Worm (Caenorhabditis elegans) whole organism, L1 larva: Measurements from ENCODE around the gene rps-25.

Source experiments
- C04F5.9 ChIP-seq: sonication (generic microtip); optimal IDR thresholded peaks from 2 replicates; lab custom pipeline; 2016; ENCODE audit warnings: missing genetic modification characterization, missing compliant biosample characterization
- aha-1 ChIP-seq: fragments of 150-350 bp; optimal IDR thresholded peaks from 2 replicates; lab custom pipeline; 2014; ENCODE audit warnings: missing biosample characterization, missing genetic modification characterization
- blmp-1 ChIP-seq: fragments of 150-350 bp; optimal IDR thresholded peaks from 2 replicates; lab custom pipeline; 2014; ENCODE audit warnings: missing biosample characterization, missing genetic modification characterization
- ceh-82 ChIP-seq, 3 experiments: fragments of 150-350 bp in 1 of 3; sonication (generic microtip) in 2 of 3; optimal IDR thresholded peaks; 2 replicates each; lab custom pipeline; 2014 to 2017; ENCODE audit warnings: missing biosample characterization in 3 of 3, missing genetic modification characterization in 3 of 3
- ces-1 ChIP-seq: fragments of 150-350 bp; optimal IDR thresholded peaks from 2 replicates; lab custom pipeline; 2014; ENCODE audit warnings: missing biosample characterization, missing genetic modification reagents, missing genetic modification characterization
- dpl-1 ChIP-seq, 3 experiments: fragments of 150-350 bp in 2 of 3; sonication (generic microtip) in 1 of 3; optimal IDR thresholded peaks; 2 replicates each; lab custom pipeline; 2014 to 2017; ENCODE audit warnings: missing biosample characterization in 3 of 3, missing genetic modification characterization in 3 of 3, missing genetic modification reagents in 3 of 3
- efl-1 ChIP-seq, 4 experiments: fragments of 150-350 bp; optimal IDR thresholded peaks in 3 of 4; peaks in 1 of 4; 1 replicate in 1 of 4; 2 replicates in 3 of 4; lab custom pipeline; 2014; ENCODE audit warnings: missing biosample characterization in 2 of 4, missing genetic modification characterization in 2 of 4, missing genetic modification reagents in 2 of 4
- efl-3 ChIP-seq: fragments of 200-800 bp; sonication (Bioruptor generic); optimal IDR thresholded peaks from 2 replicates; lab custom pipeline; 2018; ENCODE audit warnings: mild to moderate bottlenecking, missing genetic modification characterization, missing compliant biosample characterization
- egl-27 ChIP-seq, 2 experiments: fragments of 150-350 bp in 1 of 2; sonication (generic microtip); optimal IDR thresholded peaks; 3 replicates each; lab custom pipeline; 2017 to 2018; ENCODE audit warnings: missing biosample characterization in 2 of 2, missing genetic modification characterization in 2 of 2, missing genetic modification reagents in 2 of 2
- grh-1 ChIP-seq: fragments of 200-800 bp; sonication (Bioruptor generic); IDR thresholded peaks from 2 replicates; pipeline ENCODE4 v1.3.6; 2022; ENCODE audit warnings: missing genetic modification reagents, missing genetic modification characterization, missing compliant biosample characterization
- hpl-2 ChIP-seq: fragments of 150-350 bp; optimal IDR thresholded peaks from 2 replicates; lab custom pipeline; 2014; ENCODE audit warnings: missing biosample characterization, missing genetic modification reagents, missing genetic modification characterization
- isw-1 ChIP-seq: fragments of 200-800 bp; sonication (Bioruptor generic); IDR thresholded peaks from 2 replicates; pipeline ENCODE4 v1.3.6; 2022; ENCODE audit warnings: missing genetic modification characterization, missing compliant biosample characterization
- lin-14 ChIP-seq: fragments of 200-800 bp; sonication (Bioruptor generic); optimal IDR thresholded peaks from 2 replicates; lab custom pipeline; 2018; ENCODE audit warnings: mild to moderate bottlenecking, missing genetic modification characterization, moderate library complexity, missing compliant biosample characterization
- lin-15B ChIP-seq: fragments of 150-350 bp; sonication (generic microtip); optimal IDR thresholded peaks from 3 replicates; lab custom pipeline; 2014; ENCODE audit warnings: missing biosample characterization, missing genetic modification characterization
- lsy-2 ChIP-seq, 2 experiments: fragments of 150-350 bp; optimal IDR thresholded peaks; 2 replicates each; lab custom pipeline; 2014; ENCODE audit warnings: missing biosample characterization in 2 of 2, missing genetic modification characterization in 2 of 2
- mab-9 ChIP-seq: fragments of 200-800 bp; sonication (Bioruptor generic); IDR thresholded peaks from 2 replicates; pipeline ENCODE4 v1.3.6; 2022; ENCODE audit warnings: missing genetic modification reagents, missing genetic modification characterization, missing compliant biosample characterization
- nhr-12 ChIP-seq: sonication (generic microtip); optimal IDR thresholded peaks from 2 replicates; lab custom pipeline; 2017; ENCODE audit warnings: missing biosample characterization, missing genetic modification characterization
- nhr-19 ChIP-seq: fragments of 200-800 bp; sonication (Bioruptor generic); conservative IDR thresholded peaks from 2 replicates; pipeline ENCODE4 v1.3.6; 2022; ENCODE audit warnings: missing genetic modification characterization, missing compliant biosample characterization
- nhr-20 ChIP-seq: sonication (generic microtip); optimal IDR thresholded peaks from 2 replicates; lab custom pipeline; 2016; ENCODE audit warnings: mild to moderate bottlenecking, missing genetic modification characterization, missing compliant biosample characterization
- nhr-28 ChIP-seq: fragments of 150-350 bp; optimal IDR thresholded peaks from 2 replicates; lab custom pipeline; 2014; ENCODE audit warnings: missing biosample characterization, missing genetic modification characterization
- nhr-47 ChIP-seq: sonication (generic microtip); optimal IDR thresholded peaks from 2 replicates; lab custom pipeline; 2016; ENCODE audit warnings: mild to moderate bottlenecking, missing genetic modification characterization, moderate library complexity, missing compliant biosample characterization
- nhr-77 ChIP-seq: fragments of 150-350 bp; optimal IDR thresholded peaks from 2 replicates; lab custom pipeline; 2014; ENCODE audit warnings: missing biosample characterization, missing genetic modification characterization
- nhr-84 ChIP-seq: sonication (generic microtip); optimal IDR thresholded peaks from 2 replicates; lab custom pipeline; 2017; ENCODE audit warnings: missing biosample characterization, missing genetic modification characterization
- nhr-85 ChIP-seq: sonication (generic microtip); peaks from one replicate; lab custom pipeline; 2016; ENCODE audit warnings: missing genetic modification characterization, inconsistent platforms, missing compliant biosample characterization
- nhr-90 ChIP-seq: sonication (generic microtip); optimal IDR thresholded peaks from 2 replicates; lab custom pipeline; 2016; ENCODE audit warnings: mild to moderate bottlenecking, missing genetic modification characterization, missing compliant biosample characterization; ENCODE audit not compliant: poor library complexity
- pqm-1 ChIP-seq: sonication (generic microtip); optimal IDR thresholded peaks from 3 replicates; lab custom pipeline; 2017; ENCODE audit warnings: missing biosample characterization, missing genetic modification characterization
- rnt-1 ChIP-seq: sonication (generic microtip); optimal IDR thresholded peaks from 2 replicates; lab custom pipeline; 2016; ENCODE audit warnings: mild to moderate bottlenecking, missing genetic modification characterization, moderate library complexity, missing compliant biosample characterization
- snu-23 ChIP-seq: sonication (generic microtip); optimal IDR thresholded peaks from 2 replicates; lab custom pipeline; 2016; ENCODE audit warnings: missing genetic modification characterization, missing compliant biosample characterization
- swsn-7 ChIP-seq: sonication (generic microtip); optimal IDR thresholded peaks from 2 replicates; lab custom pipeline; 2016; ENCODE audit warnings: missing genetic modification characterization, missing compliant biosample characterization
- tlp-1 ChIP-seq: fragments of 150-350 bp; optimal IDR thresholded peaks from 2 replicates; lab custom pipeline; 2014; ENCODE audit warnings: missing biosample characterization, missing genetic modification characterization
- unc-130 ChIP-seq: fragments of 150-350 bp; optimal IDR thresholded peaks from 2 replicates; lab custom pipeline; 2017; ENCODE audit warnings: missing biosample characterization, missing genetic modification characterization, inconsistent platforms
- unc-30 ChIP-seq: sonication (generic microtip); optimal IDR thresholded peaks from 2 replicates; lab custom pipeline; 2017; ENCODE audit warnings: missing biosample characterization, missing genetic modification characterization
- unc-62 ChIP-seq: fragments of 150-350 bp; optimal IDR thresholded peaks from 2 replicates; lab custom pipeline; 2014; ENCODE audit warnings: missing biosample characterization, missing genetic modification reagents, missing genetic modification characterization
- unc-86 ChIP-seq: sonication (generic microtip); optimal IDR thresholded peaks from 2 replicates; lab custom pipeline; 2016; ENCODE audit warnings: missing genetic modification characterization, missing compliant biosample characterization

rps-25 gene

DNA sequence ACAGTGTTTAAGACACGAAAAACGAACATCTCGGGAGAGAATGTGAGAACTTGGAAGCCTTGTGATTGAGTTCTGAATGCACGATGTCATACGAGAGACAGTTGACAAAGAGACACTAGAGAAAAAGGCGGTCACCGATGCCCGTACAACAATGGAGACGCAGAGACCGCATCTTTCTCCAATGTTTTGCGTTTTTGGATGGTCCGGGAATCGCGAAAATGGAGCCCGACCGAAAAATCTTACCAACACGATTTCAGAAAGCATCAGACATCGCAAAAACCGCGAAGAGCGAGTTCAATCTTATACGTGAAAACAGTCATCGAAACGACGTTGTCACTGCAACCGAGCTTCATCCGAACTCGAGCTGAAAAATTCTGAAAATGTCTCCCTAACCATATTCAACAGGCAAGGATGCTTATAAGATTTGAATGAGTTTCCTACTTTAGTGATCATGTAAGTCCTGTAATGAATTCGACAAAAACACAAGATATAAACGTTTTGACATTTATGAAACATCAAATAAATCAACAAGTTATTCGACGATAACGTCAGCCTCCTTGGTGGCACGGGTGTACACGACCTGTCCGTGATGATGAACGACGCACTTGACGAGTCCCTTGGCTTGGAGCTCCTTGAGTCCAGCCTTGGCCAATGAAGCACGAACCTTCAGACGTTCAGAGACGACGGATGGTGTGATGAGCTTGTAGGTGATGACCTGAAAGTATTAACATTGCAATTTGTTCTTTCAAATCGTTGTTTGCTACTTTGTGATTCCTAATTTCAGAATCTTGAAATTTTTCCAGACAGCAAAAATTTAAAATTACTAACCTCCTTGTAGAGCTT is 582 bp downstream of the rps-25 start, which contains the start of gene inx-7 (continued):
- TF ChIP-seq C04F5.9 (tag; lab: Kevin White, UChicago) (no peak), swsn-7 (tag; lab: Kevin White, UChicago) (peak; percentile 27), nhr-28 (tag; lab: Kevin White, UChicago) (no peak), nhr-19 (GFP tag; lab: Robert Waterston, UW) (0 out of 2 replicates have a peak, but pooled peaks have one; percentile 16), lin-14 (GFP tag; lab: Kevin White, UChicago) (peak; percentile 26)

DNA sequence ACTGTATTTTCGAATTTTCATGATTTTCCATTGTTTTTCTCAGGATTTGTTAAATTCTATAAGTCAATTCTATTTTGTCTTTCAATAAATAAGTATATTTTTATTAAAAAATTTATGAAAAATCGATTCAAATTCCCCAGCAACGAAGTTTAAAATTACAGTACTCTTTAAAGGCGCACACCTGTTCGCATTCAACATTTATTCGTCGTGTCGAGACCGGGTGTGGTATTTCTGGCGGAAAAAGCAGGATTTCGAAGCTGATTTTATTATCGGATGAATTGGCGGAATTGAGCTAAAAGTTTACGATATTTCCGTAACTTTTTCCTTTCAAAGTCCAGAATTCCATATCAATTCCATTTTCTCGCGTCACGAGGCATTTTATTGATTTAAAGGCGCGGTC is 1.9 kb downstream of the rps-25 start:
- TF ChIP-seq lin-14 (GFP tag; lab: Kevin White, UChicago) = no peak
- no peak for TF ChIP-seq nhr-20 (tag; lab: Kevin White, UChicago)
- no peak for TF ChIP-seq nhr-12 (tag; lab: Kevin White, UChicago)
- TF ChIP-seq efl-3 (GFP tag; lab: Kevin White, UChicago) = no peak
- TF ChIP-seq grh-1 (GFP tag; lab: Robert Waterston, UW) = no peak

DNA sequence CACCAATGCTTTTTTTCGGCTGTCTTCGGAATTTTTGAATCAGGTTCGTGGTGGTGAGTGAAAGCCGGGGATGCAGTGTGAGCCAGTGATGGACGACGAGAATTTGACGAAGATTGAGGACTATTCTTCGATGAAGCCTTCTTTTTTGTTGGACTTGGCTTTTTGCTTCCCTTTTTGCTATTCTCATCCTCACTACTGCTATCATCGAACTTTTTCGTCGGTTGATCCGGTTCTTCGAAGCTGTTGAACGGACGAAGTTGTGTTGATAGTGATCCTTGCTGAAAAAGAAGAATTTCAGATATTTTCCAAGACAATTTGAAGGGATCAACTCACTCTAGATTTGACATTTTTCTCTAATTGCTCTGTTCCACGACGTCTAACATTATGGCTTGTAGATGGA is 3.2 kb downstream of the rps-25 start:
- TF ChIP-seq pqm-1 (no peak), mab-9 (GFP tag; lab: Robert Waterston, UW) (no peak), lsy-2 (tag; optimal IDR thresholded peaks at IDR 0.05; lab: Kevin White, UChicago) (no peak), efl-3 (GFP tag; lab: Kevin White, UChicago) (no peak), unc-30 (tag; lab: Kevin White, UChicago) (no peak), isw-1 (GFP tag; lab: Robert Waterston, UW) (no peak), ces-1 (GFP tag; lab: Kevin White, UChicago) (no peak), unc-86 (tag; lab: Kevin White, UChicago) (no peak), egl-27 (tag; optimal IDR thresholded peaks at IDR 0.05; lab: Kevin White, UChicago) (no peak), nhr-47 (tag; lab: Kevin White, UChicago) (no peak), lin-15B (tag; lab: Kevin White, UChicago) (no peak), lin-14 (GFP tag; lab: Kevin White, UChicago) (no peak), nhr-85 (no peak), nhr-90 (tag; lab: Kevin White, UChicago) (no peak), tlp-1 (tag; lab: Kevin White, UChicago) (no peak), unc-130 (tag; lab: Kevin White, UChicago) (no peak), dpl-1 (GFP tag; optimal IDR thresholded peaks at IDR 0.05; lab: Kevin White, UChicago) (no peak), nhr-77 (tag; lab: Kevin White, UChicago) (no peak), nhr-20 (tag; lab: Kevin White, UChicago) (no peak), hpl-2 (GFP tag; lab: Kevin White, UChicago) (no peak)

DNA sequence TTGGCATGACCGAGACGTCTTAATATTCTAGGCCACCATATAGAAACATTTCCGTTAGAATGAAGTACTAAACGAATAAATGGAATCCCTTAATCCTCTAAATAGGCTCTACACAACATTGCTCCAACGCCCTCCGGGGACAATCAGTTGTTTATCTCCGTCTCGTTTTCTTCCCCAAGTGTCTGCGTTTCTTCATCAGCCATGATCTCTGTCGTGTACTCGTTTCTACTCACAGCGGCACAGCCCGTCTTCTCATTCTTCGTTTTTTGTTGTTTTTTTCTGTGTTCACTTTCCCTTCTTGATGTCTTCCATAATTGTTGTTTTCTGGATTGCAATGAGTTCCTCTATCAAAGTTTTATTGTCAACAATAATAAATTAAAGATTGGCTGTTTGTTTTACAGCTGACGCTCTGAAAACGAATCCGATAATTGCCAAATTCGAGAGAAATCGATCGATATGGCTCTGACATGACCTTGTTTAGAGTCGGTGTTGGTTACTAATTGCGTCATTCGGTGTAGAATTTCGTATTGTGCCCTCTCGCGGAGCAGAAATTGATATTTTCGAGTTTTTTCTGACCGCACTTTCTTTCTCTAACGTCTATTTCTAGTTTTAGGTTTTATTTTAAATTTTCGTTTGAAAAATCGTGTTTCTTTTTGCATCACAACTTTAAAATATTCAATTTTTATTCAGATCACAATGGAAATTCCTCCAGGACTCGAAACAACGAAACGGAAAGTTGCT is 6.0 kb downstream of the rps-25 start, which contains the start of gene pfkb-1.2:
Gene pfkb-1.2 (plus strand): TSS at position 691 of the 741 bp plus-strand sequence.
- TF ChIP-seq snu-23 (peak; percentile 2), lin-14 (GFP tag; lab: Kevin White, UChicago) (peak; percentile 46), ceh-82 (tag; optimal IDR thresholded peaks at IDR 0.05; lab: Kevin White, UChicago) (no peak), nhr-84 (no peak), unc-62 (GFP tag; lab: Kevin White, UChicago) (no peak), aha-1 (tag; lab: Kevin White, UChicago) (no peak), C04F5.9 (tag; lab: Kevin White, UChicago) (no peak), blmp-1 (peak; percentile 52), efl-1 (optimal IDR thresholded peaks at IDR 0.05; lab: Kevin White, UChicago) (no peak), efl-1 (GFP tag; optimal IDR thresholded peaks at IDR 0.05 in 1 of 2; lab: Kevin White, UChicago) (peak in 1 of 2 experiments; percentile 19), rnt-1 (tag; lab: Kevin White, UChicago) (peak; percentile 17), nhr-85 (peak; percentile 38)
